Worm (Caenorhabditis elegans): Measurements from ENCODE around the gene srv-5.

DNA sequence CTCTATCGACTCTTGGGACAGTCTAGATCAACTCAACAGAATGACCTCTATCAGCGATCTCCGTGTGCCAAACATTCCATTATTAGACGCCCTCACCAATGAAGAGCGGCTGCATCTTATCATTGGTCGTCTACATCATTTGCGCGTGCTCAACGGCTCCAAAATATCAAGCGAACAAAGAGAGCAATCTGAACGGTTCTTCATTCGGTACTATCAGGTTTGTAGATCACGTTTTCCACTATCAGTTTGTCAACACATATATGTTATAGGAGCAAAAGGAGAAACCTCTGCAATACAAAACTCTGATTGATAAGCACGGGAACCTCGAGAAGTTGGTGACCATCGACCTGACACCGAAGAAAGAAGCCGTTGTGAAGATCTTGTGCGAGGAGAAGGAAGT, 16.2 kb downstream of the srv-5 start:
- TF ChIP-seq lin-35 (GFP tag; optimal IDR thresholded peaks at IDR 0.05), result no peak
- no peak for TF ChIP-seq chd-7 (tag; optimal IDR thresholded peaks at IDR 0.05)
- no peak for TF ChIP-seq xnd-1 (tag; optimal IDR thresholded peaks at IDR 0.05)
- no peak for TF ChIP-seq efl-1 (GFP tag; optimal IDR thresholded peaks at IDR 0.05)
- no peak for TF ChIP-seq aptf-3 (GFP tag; IDR thresholded peaks at IDR 0.05)
- no peak for TF ChIP-seq nfya-2 (GFP tag; IDR thresholded peaks at IDR 0.05)
- no peak for TF ChIP-seq aptf-2 (GFP tag; conservative IDR thresholded peaks at IDR 0.05)
- no peak for TF ChIP-seq atf-7 (tag; optimal IDR thresholded peaks at IDR 0.05)
- no peak for TF ChIP-seq ztf-28 (GFP tag; IDR thresholded peaks at IDR 0.05)
- TF ChIP-seq F33H1.4 (GFP tag; IDR thresholded peaks at IDR 0.05), result no peak
- TF ChIP-seq nhr-120 (GFP tag; IDR thresholded peaks at IDR 0.05), result no peak
- no peak for TF ChIP-seq ets-4 (GFP tag; optimal IDR thresholded peaks at IDR 0.05)
